3 worm cellular contexts compared by ENCODE assay signal in genomic region chrIV:2327317-2327716, ce11.
A peak's percentile ranks its signal among the peaks of the same experiment; 100 is the strongest.
TF ChIP-seq lines count a peak whose summit lies in the region.

No protein-coding gene starts in this region.

TF ChIP-seq in whole organism, L3 larva, 47 proteins besides CTCF, POLR2A, EP300 and RAD21:
- TF ChIP-seq eor-1 (tag; optimal IDR thresholded peaks at IDR 0.05; lab: Kevin White, UChicago) (no peak), ceh-28 (tag; optimal IDR thresholded peaks at IDR 0.05; lab: Kevin White, UChicago) (peak; percentile 49)

TF ChIP-seq in whole organism, L4 larva, 104 proteins besides CTCF, POLR2A, EP300 and RAD21 (continues in another document):
- TF ChIP-seq ceh-28 (tag; optimal IDR thresholded peaks at IDR 0.05; lab: Kevin White, UChicago) (peak; percentile 16), mxl-2 (GFP tag; conservative IDR thresholded peaks at IDR 0.05; lab: Robert Waterston, UW) (no peak), T26A8.4 (GFP tag; IDR thresholded peaks at IDR 0.05; lab: Robert Waterston, UW) (0 out of 2 replicates have a peak, but pooled peaks have one; percentile 17), ctbp-1 (GFP tag; IDR thresholded peaks at IDR 0.05; lab: Robert Waterston, UW) (no peak), zfp-3 (GFP tag; conservative IDR thresholded peaks at IDR 0.05; lab: Robert Waterston, UW) (0 out of 2 replicates have a peak, but pooled peaks have one; percentile 32), snpc-1.2 (GFP tag; IDR thresholded peaks at IDR 0.05; lab: Robert Waterston, UW) (no peak), unc-130 (GFP tag; optimal IDR thresholded peaks at IDR 0.05; lab: Kevin White, UChicago) (no peak), gei-8 (GFP tag; optimal IDR thresholded peaks at IDR 0.05; lab: Kevin White, UChicago) (no peak), nhr-76 (tag; optimal IDR thresholded peaks at IDR 0.05; lab: Kevin White, UChicago) (no peak), F49E8.2 (tag; optimal IDR thresholded peaks at IDR 0.05; lab: Kevin White, UChicago; ENCODE audit: borderline replicate concordance) (no peak), unc-39 (tag; optimal IDR thresholded peaks at IDR 0.05; lab: Kevin White, UChicago) (no peak), nhr-28 (tag; optimal IDR thresholded peaks at IDR 0.05; lab: Kevin White, UChicago) (no peak), arid-1 (GFP tag; conservative IDR thresholded peaks at IDR 0.05; lab: Robert Waterston, UW) (no peak; the same call in 1 of the 2 replicates), saeg-2 (GFP tag; IDR thresholded peaks at IDR 0.05; lab: Robert Waterston, UW) (no peak), nhr-237 (tag; optimal IDR thresholded peaks at IDR 0.05; lab: Kevin White, UChicago) (no peak), fos-1 (tag; optimal IDR thresholded peaks at IDR 0.05; lab: Kevin White, UChicago) (no peak), ces-1 (GFP tag; optimal IDR thresholded peaks at IDR 0.05; lab: Kevin White, UChicago) (no peak), daf-19 (GFP tag; conservative IDR thresholded peaks at IDR 0.05; lab: Robert Waterston, UW) (no peak), lin-29 (GFP tag; IDR thresholded peaks at IDR 0.05; lab: Robert Waterston, UW) (no peak), ZK337.2 (GFP tag; IDR thresholded peaks at IDR 0.05; lab: Robert Waterston, UW) (no peak), zfp-2 (tag; optimal IDR thresholded peaks at IDR 0.05; lab: Kevin White, UChicago) (no peak), daf-16 (GFP tag; optimal IDR thresholded peaks at IDR 0.05; lab: Kevin White, UChicago) (no peak), daf-16 (tag; optimal IDR thresholded peaks at IDR 0.05; lab: Kevin White, UChicago) (no peak), hmg-1.1 (GFP tag; IDR thresholded peaks at IDR 0.05; lab: Robert Waterston, UW) (no peak), unc-62 (GFP tag; optimal IDR thresholded peaks at IDR 0.05 in 1 of 2; lab: Kevin White, UChicago) (peak in 1 of 2 experiments; percentile 96), unc-62 (tag; optimal IDR thresholded peaks at IDR 0.05; lab: Kevin White, UChicago) (no peak), mdt-29 (GFP tag; IDR thresholded peaks at IDR 0.05; lab: Robert Waterston, UW) (no peak), hlh-11 (tag; optimal IDR thresholded peaks at IDR 0.05; lab: Kevin White, UChicago) (no peak), nhr-77 (tag; optimal IDR thresholded peaks at IDR 0.05; lab: Kevin White, UChicago) (no peak), R02D3.7 (tag; optimal IDR thresholded peaks at IDR 0.05; lab: Kevin White, UChicago) (no peak), nhr-6 (tag; optimal IDR thresholded peaks at IDR 0.05; lab: Kevin White, UChicago) (no peak), attf-4 (tag; optimal IDR thresholded peaks at IDR 0.05; lab: Kevin White, UChicago) (no peak), cey-2 (tag; optimal IDR thresholded peaks at IDR 0.05; lab: Kevin White, UChicago; ENCODE audit: borderline replicate concordance, insufficient read depth) (no peak), D1046.2 (GFP tag; IDR thresholded peaks at IDR 0.05; lab: Robert Waterston, UW) (no peak), mes-2 (tag; optimal IDR thresholded peaks at IDR 0.05; lab: Kevin White, UChicago; ENCODE audit: poor library complexity, severe bottlenecking) (peak; percentile 6), nhr-10 (tag; optimal IDR thresholded peaks at IDR 0.05; lab: Kevin White, UChicago) (no peak), ceh-32 (tag; optimal IDR thresholded peaks at IDR 0.05; lab: Kevin White, UChicago; ENCODE audit: poor library complexity) (no peak), aly-2 (tag; optimal IDR thresholded peaks at IDR 0.05; lab: Kevin White, UChicago) (no peak), nhr-48 (tag; optimal IDR thresholded peaks at IDR 0.05; lab: Kevin White, UChicago) (no peak), nhr-25 (tag; optimal IDR thresholded peaks at IDR 0.05; lab: Kevin White, UChicago; ENCODE audit: borderline replicate concordance, insufficient read depth) (no peak), pha-4 (GFP tag; IDR thresholded peaks at IDR 0.05; lab: Robert Waterston, UW) (peak; percentile 59; the same call in 1 of the 2 replicates), pha-4 (tag; optimal IDR thresholded peaks at IDR 0.05; lab: Kevin White, UChicago) (no peak), spr-3 (GFP tag; optimal IDR thresholded peaks at IDR 0.05; lab: Kevin White, UChicago) (no peak), vab-7 (GFP tag; IDR thresholded peaks at IDR 0.05; lab: Robert Waterston, UW) (no peak), nhr-102 (tag; optimal IDR thresholded peaks at IDR 0.05; lab: Kevin White, UChicago) (no peak)

TF ChIP-seq in whole organism, young adult, 124 proteins besides CTCF, POLR2A, EP300 and RAD21:
- no peak for TF ChIP-seq athp-1 (tag; optimal IDR thresholded peaks at IDR 0.05; lab: Kevin White, UChicago)
- no peak for TF ChIP-seq nfya-2 (GFP tag; IDR thresholded peaks at IDR 0.05; lab: Robert Waterston, UW)
- no peak for TF ChIP-seq F57C9.4 (tag; optimal IDR thresholded peaks at IDR 0.05; lab: Kevin White, UChicago)
- no peak for TF ChIP-seq snpc-1.1 (tag; optimal IDR thresholded peaks at IDR 0.05; lab: Kevin White, UChicago; ENCODE audit: insufficient read depth)
- TF ChIP-seq repo-1 (tag; optimal IDR thresholded peaks at IDR 0.05; lab: Kevin White, UChicago) = no peak
- 0 out of 2 replicates have a peak, but pooled peaks have one; percentile 21 for TF ChIP-seq D2030.7 (GFP tag; IDR thresholded peaks at IDR 0.05; lab: Robert Waterston, UW)
- peak; percentile 88 for TF ChIP-seq tbp1 (GFP tag; optimal IDR thresholded peaks at IDR 0.05; lab: Kevin White, UChicago)
- no peak for TF ChIP-seq ceh-91 (GFP tag; IDR thresholded peaks at IDR 0.05; lab: Robert Waterston, UW)
- no peak for TF ChIP-seq fkh-3 (tag; optimal IDR thresholded peaks at IDR 0.05; lab: Kevin White, UChicago)
- TF ChIP-seq egrh-3 (GFP tag; IDR thresholded peaks at IDR 0.05; lab: Robert Waterston, UW) = no peak
- peak; percentile 67 for TF ChIP-seq B0261.1 (tag; optimal IDR thresholded peaks at IDR 0.05; lab: Kevin White, UChicago)
- peak; percentile 22 for TF ChIP-seq snpc-1.3 (tag; optimal IDR thresholded peaks at IDR 0.05; lab: Kevin White, UChicago; ENCODE audit: insufficient read depth)
- TF ChIP-seq nhr-179 (tag; optimal IDR thresholded peaks at IDR 0.05; lab: Kevin White, UChicago) = no peak
- no peak for TF ChIP-seq F22D6.2 (tag; optimal IDR thresholded peaks at IDR 0.05; lab: Kevin White, UChicago)
- peak; percentile 31 for TF ChIP-seq die-1 (tag; optimal IDR thresholded peaks at IDR 0.05; lab: Kevin White, UChicago)
- no peak for TF ChIP-seq snpc-3.4 (tag; optimal IDR thresholded peaks at IDR 0.05; lab: Kevin White, UChicago)
- no peak for TF ChIP-seq tlf-1 (GFP tag; optimal IDR thresholded peaks at IDR 0.05; lab: Kevin White, UChicago)
- TF ChIP-seq K11D2.4 (GFP tag; IDR thresholded peaks at IDR 0.05; lab: Robert Waterston, UW) = no peak
- no peak for TF ChIP-seq bed-1 (GFP tag; IDR thresholded peaks at IDR 0.05; lab: Robert Waterston, UW)
- TF ChIP-seq ztf-26 (tag; optimal IDR thresholded peaks at IDR 0.05; lab: Kevin White, UChicago) = no peak
- peak; percentile 62; the same call in 1 of the 2 replicates for TF ChIP-seq lin-26 (GFP tag; IDR thresholded peaks at IDR 0.05; lab: Robert Waterston, UW)
- no peak for TF ChIP-seq pha-4 (tag; optimal IDR thresholded peaks at IDR 0.05; lab: Kevin White, UChicago)
- no peak for TF ChIP-seq ztf-18 (tag; optimal IDR thresholded peaks at IDR 0.05; lab: Kevin White, UChicago)
- peak; percentile 32 for TF ChIP-seq him-1 (tag; optimal IDR thresholded peaks at IDR 0.05; lab: Kevin White, UChicago)
- TF ChIP-seq nhr-27 (tag; optimal IDR thresholded peaks at IDR 0.05; lab: Kevin White, UChicago) = no peak
- TF ChIP-seq hsf-1 (GFP tag; IDR thresholded peaks at IDR 0.05; lab: Robert Waterston, UW) = no peak
- no peak for TF ChIP-seq ceh-27 (GFP tag; optimal IDR thresholded peaks at IDR 0.05; lab: Kevin White, UChicago)
- no peak for TF ChIP-seq nfyb-1 (GFP tag; IDR thresholded peaks at IDR 0.05; lab: Robert Waterston, UW)
- TF ChIP-seq rpc-1 (optimal IDR thresholded peaks at IDR 0.05; lab: Kevin White, UChicago) = peak; percentile 58
- peak; percentile 78 for TF ChIP-seq rpc-1 (tag; optimal IDR thresholded peaks at IDR 0.05; lab: Kevin White, UChicago)
- TF ChIP-seq let-526 (GFP tag; IDR thresholded peaks at IDR 0.05; lab: Robert Waterston, UW) = no peak
- TF ChIP-seq rcor-1 (GFP tag; IDR thresholded peaks at IDR 0.05; lab: Robert Waterston, UW) = no peak
- no peak for TF ChIP-seq hrde-1 (tag; optimal IDR thresholded peaks at IDR 0.05; lab: Kevin White, UChicago; ENCODE audit: borderline replicate concordance)
- TF ChIP-seq egl-18 (GFP tag; IDR thresholded peaks at IDR 0.05; lab: Robert Waterston, UW) = no peak
- no peak for TF ChIP-seq F39B2.1 (GFP tag; IDR thresholded peaks at IDR 0.05; lab: Robert Waterston, UW)
- no peak for TF ChIP-seq C17E4.6 (GFP tag; IDR thresholded peaks at IDR 0.05; lab: Robert Waterston, UW)
- TF ChIP-seq lin-35 (GFP tag; optimal IDR thresholded peaks at IDR 0.05; lab: Kevin White, UChicago) = no peak
- TF ChIP-seq mes-4 (tag; optimal IDR thresholded peaks at IDR 0.05; lab: Kevin White, UChicago) = no peak
- no peak for TF ChIP-seq ceh-79 (tag; optimal IDR thresholded peaks at IDR 0.05; lab: Kevin White, UChicago)
